Fruit fly (Drosophila melanogaster): ENCODE data around the gene His2Av.

Gene His2Av

DNA sequence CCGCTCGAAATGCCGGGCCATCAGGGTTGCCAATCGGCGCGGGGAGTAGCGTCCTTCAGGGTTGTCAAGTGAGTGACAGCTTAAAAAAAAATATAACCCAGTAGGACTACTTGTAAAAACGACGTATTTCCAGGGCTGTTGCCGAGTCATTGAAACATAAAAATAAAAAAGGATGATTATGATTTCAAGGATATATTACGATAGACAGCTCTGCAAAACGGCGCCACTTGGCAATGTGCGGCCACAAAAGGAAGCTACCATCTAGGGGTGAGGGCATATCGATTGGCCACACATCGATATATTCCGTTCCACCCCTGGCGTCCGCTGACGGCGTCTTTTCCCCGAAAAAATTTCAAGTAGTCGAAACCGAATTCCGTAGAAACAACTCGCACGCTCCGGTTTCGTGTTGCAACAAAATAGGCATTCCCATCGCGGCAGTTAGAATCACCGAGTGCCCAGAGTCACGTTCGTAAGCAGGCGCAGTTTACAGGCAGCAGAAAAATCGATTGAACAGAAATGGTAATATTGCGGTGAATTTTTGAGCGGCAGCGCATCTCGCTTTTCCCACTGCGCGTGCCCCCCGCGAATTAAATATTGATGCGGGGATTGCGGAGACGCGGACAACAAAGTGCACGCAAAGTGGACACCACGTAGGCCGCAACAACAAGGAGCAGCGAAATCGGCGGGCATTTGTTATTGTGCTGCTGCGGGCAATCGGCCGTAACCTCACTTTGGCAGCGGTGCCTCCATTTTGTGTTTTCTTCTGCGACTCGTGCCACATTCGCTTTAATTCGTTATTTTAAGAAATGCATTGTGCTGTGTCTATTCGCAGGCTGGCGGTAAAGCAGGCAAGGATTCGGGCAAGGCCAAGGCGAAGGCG lies at the start of gene His2Av, which contains the start of gene ball (continued):
- TF ChIP-seq CG8290 (GFP tag; optimal IDR thresholded peaks at IDR 0.05): peak; percentile 82
- TF ChIP-seq CG8290 (tag; optimal IDR thresholded peaks at IDR 0.05): peak; percentile 67 to 68
- 0 out of 2 replicates have a peak, but pooled peaks have one; percentile 25 for TF ChIP-seq gt (GFP tag; IDR thresholded peaks at IDR 0.05)
- peak; percentile 67 for TF ChIP-seq CG11085 (GFP tag; IDR thresholded peaks at IDR 0.05)
- TF ChIP-seq Tbp (GFP tag; optimal IDR thresholded peaks at IDR 0.05): no peak
- TF ChIP-seq CG14014 (GFP tag; IDR thresholded peaks at IDR 0.05): peak; percentile 77; the same call in 1 of the 2 replicates
- TF ChIP-seq Sry-δ (GFP tag; optimal IDR thresholded peaks at IDR 0.05): peak; percentile 99
- TF ChIP-seq Usf (GFP tag; optimal IDR thresholded peaks at IDR 0.05): peak; percentile 54
- TF ChIP-seq Spps (tag; optimal IDR thresholded peaks at IDR 0.05): peak; percentile 65
- TF ChIP-seq CG3726 (GFP tag; IDR thresholded peaks at IDR 0.05): peak; percentile 63; the same call in 1 of the 3 replicates
- TF ChIP-seq CG6765 (GFP tag; optimal IDR thresholded peaks at IDR 0.05): peak; percentile 42
- no peak for TF ChIP-seq Trl (optimal IDR thresholded peaks at IDR 0.05)
- peak; percentile 94 for TF ChIP-seq Trl (GFP tag; optimal IDR thresholded peaks at IDR 0.05)
- peak; percentile 60 for TF ChIP-seq CG10274 (GFP tag; optimal IDR thresholded peaks at IDR 0.05)
- TF ChIP-seq yki (optimal IDR thresholded peaks at IDR 0.05): no peak
- peak; percentile 89 for TF ChIP-seq CG3847 (GFP tag; IDR thresholded peaks at IDR 0.05)
- peak; percentile 90 for TF ChIP-seq CG11456 (GFP tag; IDR thresholded peaks at IDR 0.05)
- peak; percentile 80 for TF ChIP-seq CG12155 (GFP tag; optimal IDR thresholded peaks at IDR 0.05)
- peak; percentile 34; the same call in 1 of the 2 replicates for TF ChIP-seq peb (GFP tag; IDR thresholded peaks at IDR 0.05)
- peak; percentile 86 for TF ChIP-seq Ets97D (GFP tag; optimal IDR thresholded peaks at IDR 0.05)
- TF ChIP-seq ara (GFP tag; IDR thresholded peaks at IDR 0.05): peak; percentile 61; the same call in 1 of the 2 replicates
- peak; percentile 98 for TF ChIP-seq Ets65A (GFP tag)
- no peak for TF ChIP-seq Lpt (GFP tag; optimal IDR thresholded peaks at IDR 0.05)
- TF ChIP-seq bowl (GFP tag; IDR thresholded peaks at IDR 0.05): peak; percentile 42; the same call in 1 of the 2 replicates
- peak; percentile 76 for TF ChIP-seq CG17361 (GFP tag; IDR thresholded peaks at IDR 0.05)
- TF ChIP-seq Hey (tag; optimal IDR thresholded peaks at IDR 0.05): peak; percentile 38
- TF ChIP-seq jigr1 (GFP tag; IDR thresholded peaks at IDR 0.05): no peak
- TF ChIP-seq ato (GFP tag; IDR thresholded peaks at IDR 0.05; ENCODE audit: partially characterized antibody): peak; percentile 85
- TF ChIP-seq pum (GFP tag; optimal IDR thresholded peaks at IDR 0.05): peak; percentile 87
- peak; percentile 80 for TF ChIP-seq CG1024 (GFP tag; IDR thresholded peaks at IDR 0.05)
- peak; percentile 92 for TF ChIP-seq Scr (GFP tag; IDR thresholded peaks at IDR 0.05; ENCODE audit: partially characterized antibody)
- TF ChIP-seq NfI (GFP tag; optimal IDR thresholded peaks at IDR 0.05): peak; percentile 85
- TF ChIP-seq CG2116 (GFP tag; optimal IDR thresholded peaks at IDR 0.05): peak; percentile 98
- TF ChIP-seq unc-4 (GFP tag; IDR thresholded peaks at IDR 0.05; ENCODE audit: partially characterized antibody): peak; percentile 87
- peak; percentile 54 for TF ChIP-seq Deaf1 (tag; optimal IDR thresholded peaks at IDR 0.05)
- peak; percentile 78 for TF ChIP-seq zen2 (GFP tag; IDR thresholded peaks at IDR 0.05; ENCODE audit: partially characterized antibody)
- TF ChIP-seq CG33557 (GFP tag; optimal IDR thresholded peaks at IDR 0.05): peak; percentile 59
- TF ChIP-seq CG13775 (GFP tag; optimal IDR thresholded peaks at IDR 0.05): peak; percentile 85
- peak; percentile 93 for TF ChIP-seq Xbp1 (GFP tag; optimal IDR thresholded peaks at IDR 0.05)
- TF ChIP-seq CG9437 (GFP tag; optimal IDR thresholded peaks at IDR 0.05): peak; percentile 6
- peak; percentile 81 for TF ChIP-seq CG17829 (tag; optimal IDR thresholded peaks at IDR 0.05)
- peak; percentile 64 for TF ChIP-seq HHEX (GFP tag; optimal IDR thresholded peaks at IDR 0.05)
- peak; percentile 57 for TF ChIP-seq CG17802 (tag; optimal IDR thresholded peaks at IDR 0.05)
- no peak for TF ChIP-seq br (optimal IDR thresholded peaks at IDR 0.05)
- TF ChIP-seq wek (GFP tag; optimal IDR thresholded peaks at IDR 0.05): peak; percentile 62
- TF ChIP-seq Lhr (GFP tag; optimal IDR thresholded peaks at IDR 0.05): peak; percentile 88
- TF ChIP-seq CG31365 (tag; optimal IDR thresholded peaks at IDR 0.05): peak; percentile 59
- TF ChIP-seq bigmax (GFP tag; optimal IDR thresholded peaks at IDR 0.05): peak; percentile 97
- TF ChIP-seq Hr3 (GFP tag; optimal IDR thresholded peaks at IDR 0.05): peak; percentile 76
- TF ChIP-seq Atf-2 (GFP tag; optimal IDR thresholded peaks at IDR 0.05): peak; percentile 75
